Worm (Caenorhabditis elegans) whole organism, L2 larva: ENCODE measurements around the gene B0496.6.

Source experiments
- C34F6.9 ChIP-seq: fragments of 150-350 bp; optimal IDR thresholded peaks from 2 replicates; lab custom pipeline; 2014; ENCODE audit warnings: missing biosample characterization, missing genetic modification characterization
- F13H6.1 ChIP-seq: sonication (generic microtip); optimal IDR thresholded peaks from 2 replicates; lab custom pipeline; 2016; ENCODE audit warnings: missing genetic modification characterization, missing compliant biosample characterization
- R02D3.7 ChIP-seq: fragments of 150-350 bp; optimal IDR thresholded peaks from 2 replicates; lab custom pipeline; 2014; ENCODE audit warnings: missing biosample characterization, missing genetic modification characterization
- ZK546.5 ChIP-seq: sonication (generic microtip); optimal IDR thresholded peaks from 2 replicates; lab custom pipeline; 2017; ENCODE audit warnings: missing biosample characterization, missing genetic modification characterization
- crh-2 ChIP-seq: sonication (generic microtip); optimal IDR thresholded peaks from 2 replicates; lab custom pipeline; 2017; ENCODE audit warnings: missing biosample characterization, missing genetic modification characterization
- dmd-4 ChIP-seq: sonication (generic microtip); optimal IDR thresholded peaks from 2 replicates; lab custom pipeline; 2017; ENCODE audit warnings: missing biosample characterization, missing genetic modification characterization
- egl-27 ChIP-seq: sonication (generic microtip); optimal IDR thresholded peaks from 3 replicates; lab custom pipeline; 2017; ENCODE audit warnings: missing biosample characterization, missing genetic modification reagents, missing genetic modification characterization
- elt-1 ChIP-seq: fragments of 150-350 bp; optimal IDR thresholded peaks from 2 replicates; lab custom pipeline; 2014; ENCODE audit warnings: missing biosample characterization, missing genetic modification characterization
- elt-3 ChIP-seq: sonication (generic microtip); optimal IDR thresholded peaks from 2 replicates; lab custom pipeline; 2017; ENCODE audit warnings: missing biosample characterization, missing genetic modification characterization
- fos-1 ChIP-seq: fragments of 150-350 bp; optimal IDR thresholded peaks from 2 replicates; lab custom pipeline; 2014; ENCODE audit warnings: missing biosample characterization, missing genetic modification characterization
- gmeb-1 ChIP-seq: fragments of 150-350 bp; optimal IDR thresholded peaks from 2 replicates; lab custom pipeline; 2014; ENCODE audit warnings: missing biosample characterization, missing genetic modification characterization
- lin-11 ChIP-seq: fragments of 150-350 bp; sonication (generic microtip); optimal IDR thresholded peaks from 2 replicates; lab custom pipeline; 2014; ENCODE audit warnings: missing biosample characterization, missing genetic modification characterization, inconsistent platforms, mixed read lengths
- lin-13 ChIP-seq: fragments of 150-350 bp; optimal IDR thresholded peaks from 2 replicates; lab custom pipeline; 2014; ENCODE audit warnings: missing biosample characterization, missing genetic modification reagents, missing genetic modification characterization
- lsy-2 ChIP-seq, 2 experiments: fragments of 150-350 bp in 1 of 2; sonication (generic microtip) in 1 of 2; optimal IDR thresholded peaks; 2 replicates each; lab custom pipeline; 2014 to 2017; ENCODE audit warnings: missing biosample characterization in 2 of 2, missing genetic modification characterization in 2 of 2
- mab-5 ChIP-seq: fragments of 150-350 bp; optimal IDR thresholded peaks from 2 replicates; lab custom pipeline; 2014; ENCODE audit warnings: missing biosample characterization, missing genetic modification characterization
- mbf-1 ChIP-seq: sonication (generic microtip); optimal IDR thresholded peaks from 2 replicates; lab custom pipeline; 2017; ENCODE audit warnings: missing biosample characterization, missing genetic modification characterization
- mdl-1 ChIP-seq, 2 experiments: fragments of 150-350 bp in 1 of 2; sonication (generic microtip) in 1 of 2; optimal IDR thresholded peaks; 2 replicates each; lab custom pipeline; 2017; ENCODE audit warnings: missing biosample characterization in 2 of 2, missing genetic modification characterization in 2 of 2
- nhr-129 ChIP-seq: fragments of 150-350 bp; optimal IDR thresholded peaks from 2 replicates; lab custom pipeline; 2014; ENCODE audit warnings: missing biosample characterization, missing genetic modification characterization
- nhr-23 ChIP-seq: fragments of 150-350 bp; optimal IDR thresholded peaks from 2 replicates; lab custom pipeline; 2014; ENCODE audit warnings: missing biosample characterization, missing genetic modification reagents, missing genetic modification characterization
- nhr-237 ChIP-seq: fragments of 150-350 bp; optimal IDR thresholded peaks from 2 replicates; lab custom pipeline; 2014; ENCODE audit warnings: missing biosample characterization, missing genetic modification characterization
- nhr-6 ChIP-seq: fragments of 150-350 bp; optimal IDR thresholded peaks from 2 replicates; lab custom pipeline; 2014; ENCODE audit warnings: missing biosample characterization, missing genetic modification characterization
- peb-1 ChIP-seq: fragments of 150-350 bp; optimal IDR thresholded peaks from 2 replicates; lab custom pipeline; 2014; ENCODE audit warnings: missing biosample characterization, missing genetic modification characterization
- sem-4 ChIP-seq: fragments of 150-350 bp; optimal IDR thresholded peaks from 2 replicates; lab custom pipeline; 2014; ENCODE audit warnings: missing biosample characterization, missing genetic modification reagents, missing genetic modification characterization
- skn-1 ChIP-seq: sonication (generic microtip); optimal IDR thresholded peaks from 2 replicates; lab custom pipeline; 2017; ENCODE audit warnings: missing biosample characterization, missing genetic modification characterization
- sma-3 ChIP-seq: sonication (generic microtip); optimal IDR thresholded peaks from 2 replicates; lab custom pipeline; 2016; ENCODE audit warnings: missing genetic modification reagents, missing genetic modification characterization, missing compliant biosample characterization
- sma-9 ChIP-seq, 2 experiments: fragments of 150-350 bp in 1 of 2; sonication (generic microtip) in 1 of 2; optimal IDR thresholded peaks; 2 replicates each; lab custom pipeline; 2014 to 2016; ENCODE audit warnings: missing genetic modification characterization in 2 of 2, mild to moderate bottlenecking in 1 of 2, missing biosample characterization in 1 of 2, missing compliant biosample characterization in 1 of 2, missing genetic modification reagents in 1 of 2, moderate library complexity in 1 of 2
- unc-55 ChIP-seq: fragments of 150-350 bp; sonication (generic microtip); optimal IDR thresholded peaks from 3 replicates; lab custom pipeline; 2014; ENCODE audit warnings: missing biosample characterization, missing genetic modification reagents, missing genetic modification characterization
- unc-62 ChIP-seq: fragments of 150-350 bp; optimal IDR thresholded peaks from 2 replicates; lab custom pipeline; 2014; ENCODE audit warnings: missing biosample characterization, missing genetic modification reagents, missing genetic modification characterization
- zag-1 ChIP-seq: fragments of 150-350 bp; optimal IDR thresholded peaks from 2 replicates; lab custom pipeline; 2014; ENCODE audit warnings: missing biosample characterization, missing genetic modification characterization
- ztf-11 ChIP-seq: sonication (generic microtip); optimal IDR thresholded peaks from 2 replicates; lab custom pipeline; 2017; ENCODE audit warnings: missing biosample characterization, missing genetic modification characterization
- ztf-4 ChIP-seq: fragments of 150-350 bp; optimal IDR thresholded peaks from 2 replicates; lab custom pipeline; 2014; ENCODE audit warnings: missing biosample characterization, missing genetic modification characterization

Gene B0496.6

DNA sequence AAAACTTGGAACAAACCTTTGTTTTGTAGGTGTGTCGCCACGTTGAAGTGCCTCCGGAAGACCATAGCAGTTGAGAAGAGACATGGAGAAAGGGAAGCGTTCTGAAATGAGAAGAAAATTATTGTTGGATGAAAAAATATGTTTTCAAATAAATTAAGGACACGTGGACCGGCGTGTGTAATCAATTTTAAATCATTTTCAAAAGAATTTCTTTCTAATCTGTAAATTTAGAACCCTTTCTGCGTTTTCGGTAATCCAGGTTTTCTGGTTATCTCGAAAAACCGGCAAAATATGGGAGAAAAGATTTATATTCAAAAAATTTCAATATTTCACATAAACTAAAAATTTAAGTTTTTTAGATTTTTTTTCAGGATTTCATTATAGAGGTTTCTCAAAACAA is 30.1 kb upstream of the B0496.6 start, which contains the start of gene mob-3:
mob-3 (minus strand) TSS at position 101 of the 400 bp plus-strand sequence.
- TF ChIP-seq zag-1 (tag; lab: Kevin White, UChicago): no peak
- no peak for TF ChIP-seq R02D3.7 (tag; lab: Kevin White, UChicago)
- no peak for TF ChIP-seq nhr-6
- no peak for TF ChIP-seq mbf-1 (tag; lab: Kevin White, UChicago)
- no peak for TF ChIP-seq elt-3
- TF ChIP-seq, all 48 proteins: peak for 0

DNA sequence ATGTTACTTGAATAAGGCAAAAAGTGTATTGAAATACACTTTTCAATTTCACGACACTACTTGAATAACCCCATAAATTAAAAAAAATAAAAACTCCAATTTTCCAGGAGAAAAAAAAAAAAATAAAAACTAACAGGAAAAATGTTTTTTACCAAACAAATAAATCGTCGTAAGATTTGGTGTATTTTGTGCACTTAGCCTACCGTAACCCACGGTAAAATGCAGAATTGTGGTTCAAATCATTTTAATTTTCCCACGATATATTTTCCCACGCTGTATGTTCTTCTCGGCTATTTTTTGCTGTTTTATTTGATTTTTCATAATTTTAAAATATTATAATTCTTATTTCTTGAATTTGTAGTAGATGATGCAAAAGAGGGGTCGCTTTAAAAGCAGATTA is 29.2 kb upstream of the B0496.6 start:
- TF ChIP-seq elt-3 (no peak), lin-11 (no peak), dmd-4 (tag; lab: Kevin White, UChicago) (no peak), egl-27 (tag; lab: Kevin White, UChicago) (no peak)

DNA sequence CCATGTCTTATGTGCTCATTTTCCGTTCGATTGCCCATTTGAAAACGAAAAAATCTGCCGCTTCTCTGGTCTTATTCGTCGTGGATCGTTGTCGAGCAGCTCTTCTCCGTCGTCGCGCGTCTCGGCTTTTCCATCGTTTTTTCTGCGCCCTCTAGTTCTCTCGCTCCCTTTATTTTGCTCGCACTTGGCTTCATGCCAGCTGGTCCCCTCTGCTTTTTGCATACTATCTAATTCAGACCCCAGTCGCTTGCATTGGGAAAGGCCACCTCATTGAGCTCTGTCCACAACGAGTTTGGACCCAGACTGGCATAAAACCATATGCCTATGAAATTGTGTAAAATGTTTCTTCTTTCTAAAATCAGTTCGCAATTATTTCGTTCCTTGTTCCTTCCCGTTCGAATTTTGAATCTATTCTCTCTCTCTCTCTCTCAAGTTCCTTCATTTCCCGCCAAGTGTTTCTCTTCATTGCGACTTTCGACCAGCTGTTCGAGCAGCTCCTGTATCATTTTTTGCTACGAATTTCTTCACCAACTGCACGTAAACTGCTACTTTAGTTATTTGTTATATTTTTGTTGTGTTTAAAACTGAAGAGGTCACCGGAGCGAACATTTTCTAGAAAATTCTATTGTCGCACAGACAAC is 28.7 kb upstream of the B0496.6 start:
- TF ChIP-seq nhr-129 (tag; lab: Kevin White, UChicago) (peak; percentile 22), unc-55 (GFP tag; lab: Kevin White, UChicago) (peak; percentile 17), ztf-4 (no peak), nhr-23 (no peak), unc-62 (GFP tag; lab: Kevin White, UChicago) (no peak), sma-9 (GFP tag; optimal IDR thresholded peaks at IDR 0.05; lab: Kevin White, UChicago) (peak; percentile 31), sma-9 (tag; optimal IDR thresholded peaks at IDR 0.05; lab: Kevin White, UChicago) (no peak), gmeb-1 (no peak), elt-1 (tag; lab: Kevin White, UChicago) (no peak), C34F6.9 (tag; lab: Kevin White, UChicago) (peak; percentile 22), lin-11 (peak; percentile 37), F13H6.1 (tag; lab: Kevin White, UChicago) (peak; percentile 61), nhr-6 (no peak), peb-1 (tag; lab: Kevin White, UChicago) (no peak), ZK546.5 (tag; lab: Kevin White, UChicago) (no peak), zag-1 (tag; lab: Kevin White, UChicago) (peak; percentile 54), egl-27 (tag; lab: Kevin White, UChicago) (no peak)
- TF ChIP-seq, all 48 proteins: peak for 7

DNA sequence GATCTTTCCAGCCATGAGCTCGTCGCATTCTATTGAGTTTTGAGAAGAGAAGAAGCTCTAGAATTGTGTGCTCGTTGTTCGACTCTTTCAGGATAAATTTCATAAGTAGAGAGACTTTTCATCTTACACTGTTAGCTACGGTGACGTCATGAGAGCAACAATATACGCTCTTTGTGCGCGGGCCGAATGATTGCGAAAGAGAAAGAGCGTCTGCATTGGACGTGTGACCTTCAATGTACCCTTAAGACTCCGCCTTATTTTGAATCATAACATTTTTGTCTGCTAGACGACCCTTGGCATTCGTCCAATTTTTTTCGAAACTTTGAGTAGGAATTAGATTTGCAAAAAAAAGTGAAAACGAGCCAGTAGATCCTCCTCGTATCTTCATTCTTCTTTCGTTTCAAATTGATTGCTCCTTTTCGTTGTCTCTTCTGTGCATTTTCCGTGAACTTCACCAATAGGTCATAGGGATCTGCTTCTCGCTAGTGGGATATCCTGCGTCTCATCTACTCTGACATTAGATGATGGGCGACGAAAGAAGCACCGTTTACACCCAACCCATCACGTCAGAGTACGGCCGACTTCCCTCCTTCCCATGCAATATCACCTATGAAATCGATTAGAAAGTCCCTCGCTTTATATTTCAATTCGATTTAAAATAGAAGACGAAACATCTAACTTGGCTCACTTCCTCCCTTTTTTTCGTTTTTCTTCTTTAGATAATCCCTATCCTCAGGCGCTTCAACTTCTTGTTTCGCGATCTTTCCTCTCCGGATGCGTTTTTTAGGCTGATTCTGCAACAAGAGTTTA is 27.2 kb upstream of the B0496.6 start:
- TF ChIP-seq sma-3 (GFP tag; lab: Kevin White, UChicago): no peak
- TF ChIP-seq lin-11: peak; percentile 25
- TF ChIP-seq sem-4: no peak
- peak; percentile 40 for TF ChIP-seq nhr-6
- no peak for TF ChIP-seq nhr-237 (tag; lab: Kevin White, UChicago)
- no peak for TF ChIP-seq R02D3.7 (tag; lab: Kevin White, UChicago)
- peak in 1 of 2 experiments; percentile 9 for TF ChIP-seq mdl-1 (tag; optimal IDR thresholded peaks at IDR 0.05; lab: Kevin White, UChicago)
- peak; percentile 33 for TF ChIP-seq zag-1 (tag; lab: Kevin White, UChicago)
- TF ChIP-seq crh-2 (tag; lab: Kevin White, UChicago): peak; percentile 51
- no peak for TF ChIP-seq mab-5 (tag; lab: Kevin White, UChicago)
- TF ChIP-seq fos-1 (tag; lab: Kevin White, UChicago): peak; percentile 10
- TF ChIP-seq lin-13: peak; percentile 27
- no peak for TF ChIP-seq skn-1 (tag; lab: Kevin White, UChicago)
- TF ChIP-seq gmeb-1: no peak
- peak; percentile 63 for TF ChIP-seq C34F6.9 (tag; lab: Kevin White, UChicago)
- TF ChIP-seq nhr-129 (tag; lab: Kevin White, UChicago): peak; percentile 83
- peak; percentile 89 for TF ChIP-seq sma-9 (GFP tag; optimal IDR thresholded peaks at IDR 0.05; lab: Kevin White, UChicago)
- no peak for TF ChIP-seq sma-9 (tag; optimal IDR thresholded peaks at IDR 0.05; lab: Kevin White, UChicago)
- peak in 1 of 2 experiments; percentile 50 for TF ChIP-seq lsy-2 (tag; optimal IDR thresholded peaks at IDR 0.05; lab: Kevin White, UChicago)
- TF ChIP-seq unc-55 (GFP tag; lab: Kevin White, UChicago): peak; percentile 61
- peak; percentile 17 for TF ChIP-seq egl-27 (tag; lab: Kevin White, UChicago)
- TF ChIP-seq peb-1 (tag; lab: Kevin White, UChicago): no peak
- TF ChIP-seq F13H6.1 (tag; lab: Kevin White, UChicago): peak; percentile 48
- no peak for TF ChIP-seq ztf-11 (tag; lab: Kevin White, UChicago)
